Worm (Caenorhabditis elegans): ENCODE results near the gene zipt-16.

The zipt-16 gene

DNA sequence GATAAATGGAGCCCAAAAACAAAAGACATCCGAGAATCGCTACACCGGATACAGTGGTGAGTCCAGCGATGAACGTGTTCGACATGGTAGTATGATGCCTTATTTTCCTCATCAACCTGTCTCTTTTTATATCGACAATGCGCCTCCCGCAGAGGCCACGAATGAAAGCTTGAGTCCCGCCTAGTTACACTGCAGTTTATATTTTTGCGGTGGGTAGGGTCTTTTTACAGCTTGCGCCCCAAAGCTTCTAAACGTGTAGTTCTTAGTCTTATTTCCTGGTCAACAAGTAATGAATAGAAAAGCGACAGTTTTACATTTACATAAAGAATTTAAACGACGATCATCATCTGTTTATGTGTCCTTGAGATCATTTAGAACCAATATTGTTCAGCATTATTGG is 12.6 kb upstream of the zipt-16 start, which contains the start of gene col-156:
Gene col-156 (minus strand): TSS at position 101 of the 400 bp plus-strand sequence.
- peak; percentile 12 for TF ChIP-seq aha-1 (tag)
- no peak for TF ChIP-seq lim-7 (GFP tag; IDR thresholded peaks at IDR 0.05)

ce11 chrV:11454917-11455316 is 7.9 kb upstream of the zipt-16 start:
- TF ChIP-seq Y5F2A.4 (GFP tag; optimal IDR thresholded peaks at IDR 0.05), result no peak
- no peak for TF ChIP-seq gei-8 (GFP tag; optimal IDR thresholded peaks at IDR 0.05)
- no peak for TF ChIP-seq spr-1 (tag; optimal IDR thresholded peaks at IDR 0.05)
- TF ChIP-seq dmd-9 (GFP tag; IDR thresholded peaks at IDR 0.05), result no peak

- TF ChIP-seq rbr-2 (tag; optimal IDR thresholded peaks at IDR 0.05) (no peak), madf-9 (GFP tag; conservative IDR thresholded peaks at IDR 0.05) (no peak), lin-13 (GFP tag; optimal IDR thresholded peaks at IDR 0.05) (no peak), T20F7.1 (GFP tag; optimal IDR thresholded peaks at IDR 0.05) (no peak), nhr-25 (tag; optimal IDR thresholded peaks at IDR 0.05; ENCODE audit: borderline replicate concordance, insufficient read depth) (no peak), zip-11 (GFP tag; IDR thresholded peaks at IDR 0.05) (no peak), nhr-48 (tag; optimal IDR thresholded peaks at IDR 0.05) (no peak), ZK546.5 (tag; optimal IDR thresholded peaks at IDR 0.05) (no peak), daf-8 (GFP tag; IDR thresholded peaks at IDR 0.05) (no peak), ama-1 (optimal IDR thresholded peaks at IDR 0.05) (no peak), F26F4.8 (GFP tag; conservative IDR thresholded peaks at IDR 0.05) (no peak), mxl-3 (GFP tag; optimal IDR thresholded peaks at IDR 0.05) (no peak), lin-29 (GFP tag; IDR thresholded peaks at IDR 0.05) (no peak), ceh-28 (tag; optimal IDR thresholded peaks at IDR 0.05) (no peak), ceh-20 (GFP tag; IDR thresholded peaks at IDR 0.05) (no peak), unc-39 (tag; optimal IDR thresholded peaks at IDR 0.05) (no peak), unc-62 (GFP tag; optimal IDR thresholded peaks at IDR 0.05 in 1 of 2) (no peak), unc-62 (tag; optimal IDR thresholded peaks at IDR 0.05) (no peak)
Measured at ce11 chrV:11459255-11459654, 3.6 kb upstream of the zipt-16 start, which contains the start of gene T11F9.1. Gene T11F9.1, plus strand, starts transcription at chrV:11459555.

DNA sequence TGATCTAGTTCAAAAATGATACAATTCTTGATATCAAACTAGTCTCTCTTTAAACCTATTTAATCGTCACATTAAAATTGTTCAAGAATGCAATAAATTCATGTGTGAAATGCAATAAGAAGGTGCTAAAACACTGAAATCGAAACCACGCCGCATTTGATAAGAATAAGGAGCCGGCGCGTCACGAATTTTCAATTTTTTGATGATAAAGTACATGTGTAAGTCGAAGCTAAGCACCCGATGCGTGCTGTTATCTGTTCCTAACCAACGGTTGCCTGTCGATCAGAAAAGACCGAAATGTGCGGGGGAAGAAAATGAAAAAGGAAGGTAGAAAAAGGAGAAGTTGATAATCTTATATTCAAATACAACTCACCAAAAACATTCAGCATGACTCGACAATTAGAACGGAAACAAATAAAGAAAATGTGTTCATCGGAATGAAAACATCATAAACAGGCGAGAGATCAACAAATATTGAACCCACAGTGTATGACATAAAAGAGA is 7.4 kb downstream of the zipt-16 start, which contains the start of gene aat-6:
Gene aat-6 (minus strand): TSS at position 454 of the 504 bp plus-strand sequence.
- no peak for TF ChIP-seq unc-39 (tag; optimal IDR thresholded peaks at IDR 0.05)
- TF ChIP-seq nhr-42 (GFP tag; IDR thresholded peaks at IDR 0.05), result no peak
- TF ChIP-seq lin-29 (GFP tag; IDR thresholded peaks at IDR 0.05), result no peak
- no peak for TF ChIP-seq snpc-4 (tag; optimal IDR thresholded peaks at IDR 0.05)
- TF ChIP-seq mdl-1 (tag; optimal IDR thresholded peaks at IDR 0.05), result peak in 1 of 2 experiments; percentile 45
- no peak for TF ChIP-seq lin-13 (GFP tag; optimal IDR thresholded peaks at IDR 0.05)
- TF ChIP-seq ces-1 (GFP tag; optimal IDR thresholded peaks at IDR 0.05), result no peak
- TF ChIP-seq rbr-2 (tag; optimal IDR thresholded peaks at IDR 0.05), result no peak
- no peak for TF ChIP-seq ZK337.2 (GFP tag; IDR thresholded peaks at IDR 0.05)
- TF ChIP-seq ceh-62 (tag; optimal IDR thresholded peaks at IDR 0.05), result no peak
- no peak for TF ChIP-seq dmd-8 (GFP tag; IDR thresholded peaks at IDR 0.05)
- TF ChIP-seq nhr-11 (tag; optimal IDR thresholded peaks at IDR 0.05), result no peak
- no peak for TF ChIP-seq Y48G9A.11 (GFP tag; IDR thresholded peaks at IDR 0.05)
- TF ChIP-seq jun-1 (tag; optimal IDR thresholded peaks at IDR 0.05), result no peak
- no peak for TF ChIP-seq ztf-11 (tag; optimal IDR thresholded peaks at IDR 0.05)
- TF ChIP-seq lir-3 (tag; optimal IDR thresholded peaks at IDR 0.05), result no peak
- TF ChIP-seq nhr-28 (tag; optimal IDR thresholded peaks at IDR 0.05), result peak; percentile 75
- no peak for TF ChIP-seq nhr-237 (tag; optimal IDR thresholded peaks at IDR 0.05)
- TF ChIP-seq ceh-44 (GFP tag; IDR thresholded peaks at IDR 0.05), result no peak
- no peak for TF ChIP-seq nhr-10 (tag; optimal IDR thresholded peaks at IDR 0.05)
- TF ChIP-seq egl-43 (GFP tag; IDR thresholded peaks at IDR 0.05), result no peak
- no peak for TF ChIP-seq ama-1 (optimal IDR thresholded peaks at IDR 0.05)
- no peak for TF ChIP-seq daf-12 (tag; optimal IDR thresholded peaks at IDR 0.05)
- TF ChIP-seq ceh-28 (tag; optimal IDR thresholded peaks at IDR 0.05), result no peak
- peak; percentile 72 for TF ChIP-seq mxl-3 (GFP tag; optimal IDR thresholded peaks at IDR 0.05)
- TF ChIP-seq nhr-41 (GFP tag; IDR thresholded peaks at IDR 0.05), result 0 out of 2 replicates have a peak, but pooled peaks have one; percentile 32
- TF ChIP-seq R02D3.7 (tag; optimal IDR thresholded peaks at IDR 0.05), result no peak
- no peak for TF ChIP-seq madf-9 (GFP tag; conservative IDR thresholded peaks at IDR 0.05)
- peak; percentile 86 for TF ChIP-seq pqm-1 (tag; optimal IDR thresholded peaks at IDR 0.05)
- TF ChIP-seq T26A8.4 (GFP tag; IDR thresholded peaks at IDR 0.05), result no peak
- TF ChIP-seq php-3 (GFP tag; IDR thresholded peaks at IDR 0.05), result peak; percentile 98
- TF ChIP-seq ceh-20 (GFP tag; IDR thresholded peaks at IDR 0.05), result no peak

Measured in whole organism, L4 larva.